Worm (Caenorhabditis elegans) whole organism, late embryonic: ENCODE data around the gene hot-9.

ENCODE experiments used
- ahr-1 ChIP-seq: sonication (generic microtip); optimal IDR thresholded peaks from 2 replicates; lab custom pipeline; 2016; ENCODE audit warnings: missing genetic modification characterization, missing compliant biosample characterization
- ama-1 ChIP-seq: fragments of 150-350 bp; optimal IDR thresholded peaks from 2 replicates; lab custom pipeline; 2014
- ceh-14 ChIP-seq: sonication (generic microtip); optimal IDR thresholded peaks from 2 replicates; lab custom pipeline; 2016; ENCODE audit warnings: missing genotype, missing genetic modification characterization, missing compliant biosample characterization
- fkh-10 ChIP-seq: fragments of 150-350 bp; optimal IDR thresholded peaks from 2 replicates; lab custom pipeline; 2014; ENCODE audit warnings: missing biosample characterization, missing genetic modification reagents, missing genetic modification characterization
- npax-4 ChIP-seq: sonication (generic microtip); optimal IDR thresholded peaks from 2 replicates; lab custom pipeline; 2016; ENCODE audit warnings: missing genetic modification characterization, missing compliant biosample characterization
- pha-4 ChIP-seq: fragments of 150-350 bp; optimal IDR thresholded peaks from 2 replicates; lab custom pipeline; 2018; ENCODE audit warnings: missing biosample characterization, missing genetic modification reagents, missing genetic modification characterization
- ref-2 ChIP-seq: sonication (generic microtip); optimal IDR thresholded peaks from 2 replicates; lab custom pipeline; 2016; ENCODE audit warnings: missing genetic modification characterization, missing compliant biosample characterization

ce11 chrIV:5002448-5002847 lies 42.8 kb downstream of the hot-9 start, which contains the start of gene pes-1:
- TF ChIP-seq ref-2 (tag; lab: Kevin White, UChicago) (no peak), ama-1 (lab: Kevin White, UChicago) (no peak), ahr-1 (no peak), npax-4 (tag; lab: Kevin White, UChicago) (no peak), pha-4 (no peak), fkh-10 (GFP tag; lab: Kevin White, UChicago) (no peak), ceh-14 (tag; lab: Kevin White, UChicago) (no peak)
